Worm (Caenorhabditis elegans) whole organism, L4 larva: ENCODE results near the gene gst-44.
A peak's percentile ranks its signal among the peaks of the same experiment; 100 is the strongest.

ENCODE experiments used
- ceh-20 ChIP-seq: fragments of 200-800 bp; sonication (Bioruptor generic); IDR thresholded peaks from 2 replicates; pipeline ENCODE4 v1.3.6; 2022; ENCODE audit warnings: missing genetic modification reagents, missing genetic modification characterization, missing compliant biosample characterization
- ctbp-1 ChIP-seq: fragments of 200-800 bp; sonication (Bioruptor generic); IDR thresholded peaks from 2 replicates; pipeline ENCODE4 v1.3.6; 2022; ENCODE audit warnings: missing genetic modification reagents, missing genetic modification characterization, missing compliant biosample characterization
- daf-12 ChIP-seq: fragments of 150-350 bp; optimal IDR thresholded peaks from 2 replicates; lab custom pipeline; 2014; ENCODE audit warnings: missing biosample characterization, missing genetic modification reagents, missing genetic modification characterization
- daf-16 ChIP-seq, 3 experiments: sonication (generic microtip); optimal IDR thresholded peaks; 2 replicates each; lab custom pipeline; 2016 to 2017; ENCODE audit warnings: missing genetic modification characterization in 3 of 3, missing genetic modification reagents in 3 of 3, mild to moderate bottlenecking in 2 of 3, missing compliant biosample characterization in 2 of 3, missing biosample characterization in 1 of 3, moderate library complexity in 1 of 3
- dmd-6 ChIP-seq: fragments of 200-800 bp; sonication (Bioruptor generic); IDR thresholded peaks from 2 replicates; pipeline ENCODE4 v1.3.6; 2022; ENCODE audit warnings: missing genetic modification reagents, missing genetic modification characterization, missing compliant biosample characterization
- duxl-1 ChIP-seq: sonication (generic microtip); optimal IDR thresholded peaks from 2 replicates; lab custom pipeline; 2016; ENCODE audit warnings: mild to moderate bottlenecking, missing genetic modification characterization, moderate library complexity, missing compliant biosample characterization; ENCODE audit not compliant: poor library complexity
- dve-1 ChIP-seq: sonication (generic microtip); optimal IDR thresholded peaks from 2 replicates; lab custom pipeline; 2017; ENCODE audit warnings: antibody characterized with exemption, mild to moderate bottlenecking, missing genetic modification characterization, missing compliant biosample characterization; ENCODE audit not compliant: insufficient read depth
- fos-1 ChIP-seq: fragments of 150-350 bp; optimal IDR thresholded peaks from 2 replicates; lab custom pipeline; 2014; ENCODE audit warnings: missing biosample characterization, missing genetic modification characterization
- hif-1 ChIP-seq, 2 experiments: sonication (generic microtip); optimal IDR thresholded peaks; 2 replicates each; lab custom pipeline; 2016 to 2017; ENCODE audit warnings: missing compliant biosample characterization in 2 of 2, missing genetic modification characterization in 2 of 2, missing genetic modification reagents in 2 of 2, missing genotype in 2 of 2, mild to moderate bottlenecking in 1 of 2
- hlh-11 ChIP-seq: fragments of 200-800 bp; sonication (Bioruptor generic); optimal IDR thresholded peaks from 2 replicates; lab custom pipeline; 2018; ENCODE audit warnings: mild to moderate bottlenecking, missing genetic modification characterization, missing compliant biosample characterization
- hlh-30 ChIP-seq: sonication (generic microtip); optimal IDR thresholded peaks from 2 replicates; lab custom pipeline; 2017; ENCODE audit warnings: antibody characterized with exemption, mild to moderate bottlenecking, missing genetic modification characterization, missing compliant biosample characterization; ENCODE audit not compliant: insufficient read depth
- hmg-1.1 ChIP-seq: fragments of 200-800 bp; sonication (Bioruptor generic); IDR thresholded peaks from 2 replicates; pipeline ENCODE4 v1.3.6; 2022; ENCODE audit warnings: missing genetic modification reagents, missing genetic modification characterization, missing compliant biosample characterization
- lin-39 ChIP-seq: fragments of 150-350 bp; optimal IDR thresholded peaks from 2 replicates; lab custom pipeline; 2014; ENCODE audit warnings: missing biosample characterization, missing genetic modification reagents, missing genetic modification characterization
- lsy-2 ChIP-seq, 2 experiments: fragments of 150-350 bp in 1 of 2; sonication (generic microtip) in 1 of 2; optimal IDR thresholded peaks; 2 replicates each; lab custom pipeline; 2014 to 2017; ENCODE audit warnings: missing biosample characterization in 2 of 2, missing genetic modification characterization in 2 of 2
- madf-9 ChIP-seq: fragments of 200-800 bp; sonication (Bioruptor generic); conservative IDR thresholded peaks from 2 replicates; pipeline ENCODE4 v1.3.6; 2022; ENCODE audit warnings: missing genetic modification reagents, missing genetic modification characterization, missing compliant biosample characterization
- mdl-1 ChIP-seq, 2 experiments: fragments of 150-350 bp in 1 of 2; sonication (generic microtip) in 1 of 2; optimal IDR thresholded peaks; 2 replicates each; lab custom pipeline; 2014 to 2017; ENCODE audit warnings: missing biosample characterization in 2 of 2, missing genetic modification characterization in 2 of 2
- mep-1 ChIP-seq: fragments of 150-350 bp; sonication (generic microtip); optimal IDR thresholded peaks from 3 replicates; lab custom pipeline; 2014; ENCODE audit warnings: missing biosample characterization, missing genetic modification characterization
- mes-2 ChIP-seq: sonication (generic microtip); optimal IDR thresholded peaks from 2 replicates; lab custom pipeline; 2016; ENCODE audit warnings: missing genotype, mild to moderate bottlenecking, missing genetic modification characterization, missing compliant biosample characterization; ENCODE audit not compliant: poor library complexity, severe bottlenecking
- mxl-3 ChIP-seq: fragments of 200-800 bp; sonication (Bioruptor generic); optimal IDR thresholded peaks from 2 replicates; lab custom pipeline; 2018; ENCODE audit warnings: mild to moderate bottlenecking, missing genetic modification characterization, missing compliant biosample characterization
- nhr-102 ChIP-seq: sonication (generic microtip); optimal IDR thresholded peaks from 2 replicates; lab custom pipeline; 2016; ENCODE audit warnings: mild to moderate bottlenecking, missing genetic modification characterization, moderate library complexity, missing compliant biosample characterization
- nhr-11 ChIP-seq: fragments of 150-350 bp; optimal IDR thresholded peaks from 2 replicates; lab custom pipeline; 2014; ENCODE audit warnings: missing biosample characterization, missing genetic modification characterization
- nhr-28 ChIP-seq: fragments of 150-350 bp; optimal IDR thresholded peaks from 2 replicates; lab custom pipeline; 2014; ENCODE audit warnings: missing biosample characterization, missing genetic modification characterization
- nhr-48 ChIP-seq: sonication (generic microtip); optimal IDR thresholded peaks from 2 replicates; lab custom pipeline; 2016; ENCODE audit warnings: mild to moderate bottlenecking, missing genetic modification characterization, missing compliant biosample characterization
- nhr-77 ChIP-seq: fragments of 150-350 bp; optimal IDR thresholded peaks from 2 replicates; lab custom pipeline; 2014; ENCODE audit warnings: missing biosample characterization, missing genetic modification characterization
- php-3 ChIP-seq: fragments of 200-800 bp; sonication (Bioruptor generic); IDR thresholded peaks from 2 replicates; pipeline ENCODE4 v1.3.6; 2022; ENCODE audit warnings: missing genetic modification reagents, missing genetic modification characterization, missing compliant biosample characterization
- rbr-2 ChIP-seq: sonication (generic microtip); optimal IDR thresholded peaks from 2 replicates; lab custom pipeline; 2016; ENCODE audit warnings: missing genotype, missing genetic modification characterization, missing compliant biosample characterization
- saeg-2 ChIP-seq: fragments of 200-800 bp; sonication (Bioruptor generic); IDR thresholded peaks from 2 replicates; pipeline ENCODE4 v1.3.6; 2022; ENCODE audit warnings: missing genetic modification reagents, missing genetic modification characterization, missing compliant biosample characterization
- snpc-4 ChIP-seq: fragments of 150-350 bp; optimal IDR thresholded peaks from 2 replicates; lab custom pipeline; 2014; ENCODE audit warnings: missing biosample characterization, missing genetic modification characterization
- tag-97 ChIP-seq: fragments of 200-800 bp; sonication (Bioruptor generic); IDR thresholded peaks from 2 replicates; pipeline ENCODE4 v1.3.6; 2022; ENCODE audit warnings: missing genetic modification characterization, missing compliant biosample characterization
- tra-1 ChIP-seq: fragments of 200-800 bp; sonication (Bioruptor generic); IDR thresholded peaks from 2 replicates; pipeline ENCODE4 v1.3.6; 2022; ENCODE audit warnings: missing genetic modification reagents, missing genetic modification characterization, missing compliant biosample characterization
- unc-62 ChIP-seq, 3 experiments: fragments of 150-350 bp in 1 of 3; sonication (generic microtip); optimal IDR thresholded peaks in 2 of 3; peaks in 1 of 3; 1 replicate in 1 of 3; 2 replicates in 2 of 3; lab custom pipeline; 2014 to 2017; ENCODE audit warnings: missing biosample characterization in 3 of 3, missing genetic modification characterization in 3 of 3, missing genetic modification reagents in 3 of 3, missing genotype in 1 of 3
- vab-7 ChIP-seq: fragments of 200-800 bp; sonication (Bioruptor generic); IDR thresholded peaks from 2 replicates; pipeline ENCODE4 v1.3.6; 2022; ENCODE audit warnings: missing genetic modification reagents, missing genetic modification characterization, missing compliant biosample characterization
- zag-1 ChIP-seq: fragments of 150-350 bp; optimal IDR thresholded peaks from 2 replicates; lab custom pipeline; 2014; ENCODE audit warnings: missing biosample characterization, missing genetic modification characterization

Gene gst-44

ce11 chrV:16350775-16351378 is 39.8 kb upstream of the gst-44 start (continued):
- TF ChIP-seq daf-16 (GFP tag; optimal IDR thresholded peaks at IDR 0.05; lab: Kevin White, UChicago): peak in 1 of 2 experiments; percentile 45
- peak; percentile 87 for TF ChIP-seq daf-16 (tag; optimal IDR thresholded peaks at IDR 0.05; lab: Kevin White, UChicago)
- peak in 1 of 2 experiments; percentile 99 for TF ChIP-seq unc-62 (GFP tag; optimal IDR thresholded peaks at IDR 0.05 in 1 of 2; lab: Kevin White, UChicago)
- TF ChIP-seq unc-62 (tag; optimal IDR thresholded peaks at IDR 0.05; lab: Kevin White, UChicago): no peak

ce11 chrV:16351757-16352156 is 38.9 kb upstream of the gst-44 start:
- TF ChIP-seq mxl-3 (GFP tag; lab: Kevin White, UChicago) (no peak), snpc-4 (peak; percentile 23), tra-1 (no peak), vab-7 (GFP tag; lab: Robert Waterston, UW) (no peak), zag-1 (tag; lab: Kevin White, UChicago) (no peak), fos-1 (no peak)

DNA sequence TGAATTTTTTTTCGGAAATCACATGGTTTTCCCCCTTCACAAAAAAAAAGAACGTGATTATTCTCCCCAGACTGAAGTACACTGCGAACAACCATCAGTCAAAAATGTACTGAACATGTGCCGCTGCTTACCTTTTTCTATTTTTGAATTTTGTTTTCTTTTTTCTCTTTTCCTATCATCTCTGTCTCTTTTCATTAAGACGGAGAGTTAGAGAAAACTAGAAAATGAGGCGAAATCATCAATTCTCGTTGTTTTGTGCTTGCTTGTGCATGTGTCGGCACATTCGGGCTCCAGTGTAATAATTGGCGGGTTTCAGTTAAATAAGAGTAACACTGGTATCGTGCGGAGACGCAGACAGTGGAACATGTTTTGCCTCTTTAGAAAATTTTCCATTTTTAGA is 38.4 kb upstream of the gst-44 start:
- TF ChIP-seq rbr-2 (tag; lab: Kevin White, UChicago) (peak; percentile 9), mep-1 (tag; lab: Kevin White, UChicago) (peak; percentile 43), tag-97 (no peak), saeg-2 (GFP tag; lab: Robert Waterston, UW) (no peak), daf-16 (GFP tag; optimal IDR thresholded peaks at IDR 0.05; lab: Kevin White, UChicago) (peak in 1 of 2 experiments; percentile 90), daf-16 (tag; optimal IDR thresholded peaks at IDR 0.05; lab: Kevin White, UChicago) (peak; percentile 85), hlh-30 (peak; percentile 86), ceh-20 (GFP tag; lab: Robert Waterston, UW) (no peak; the same call in 1 of the 2 replicates), ctbp-1 (GFP tag; lab: Robert Waterston, UW) (0 out of 2 replicates have a peak, but pooled peaks have one; percentile 32), duxl-1 (tag; lab: Kevin White, UChicago) (no peak), mdl-1 (tag; optimal IDR thresholded peaks at IDR 0.05; lab: Kevin White, UChicago) (peak in 1 of 2 experiments; percentile 76), mxl-3 (GFP tag; lab: Kevin White, UChicago) (peak; percentile 37), hlh-11 (tag; lab: Kevin White, UChicago) (peak; percentile 79), daf-12 (tag; lab: Kevin White, UChicago) (no peak), hmg-1.1 (GFP tag; lab: Robert Waterston, UW) (0 out of 2 replicates have a peak, but pooled peaks have one; percentile 11), dmd-6 (GFP tag; lab: Robert Waterston, UW) (peak; percentile 85), mes-2 (tag; lab: Kevin White, UChicago) (peak; percentile 16), unc-62 (GFP tag; optimal IDR thresholded peaks at IDR 0.05 in 1 of 2; lab: Kevin White, UChicago) (peak in 1 of 2 experiments; percentile 42), unc-62 (tag; optimal IDR thresholded peaks at IDR 0.05; lab: Kevin White, UChicago) (no peak), dve-1 (tag; lab: Kevin White, UChicago) (peak; percentile 59), lin-39 (no peak), madf-9 (GFP tag; lab: Robert Waterston, UW) (no peak), nhr-28 (tag; lab: Kevin White, UChicago) (peak; percentile 91), nhr-102 (tag; lab: Kevin White, UChicago) (peak; percentile 16), hif-1 (tag; optimal IDR thresholded peaks at IDR 0.05; lab: Kevin White, UChicago) (peak in 1 of 2 experiments; percentile 61), nhr-48 (peak; percentile 42), lsy-2 (tag; optimal IDR thresholded peaks at IDR 0.05; lab: Kevin White, UChicago) (peak in 1 of 2 experiments; percentile 48), php-3 (no peak), nhr-77 (peak; percentile 50), nhr-11 (tag; lab: Kevin White, UChicago) (peak; percentile 75)
